Fruit fly (Drosophila melanogaster): Measurements from ENCODE around the gene CG6793.

The CG6793 gene

DNA sequence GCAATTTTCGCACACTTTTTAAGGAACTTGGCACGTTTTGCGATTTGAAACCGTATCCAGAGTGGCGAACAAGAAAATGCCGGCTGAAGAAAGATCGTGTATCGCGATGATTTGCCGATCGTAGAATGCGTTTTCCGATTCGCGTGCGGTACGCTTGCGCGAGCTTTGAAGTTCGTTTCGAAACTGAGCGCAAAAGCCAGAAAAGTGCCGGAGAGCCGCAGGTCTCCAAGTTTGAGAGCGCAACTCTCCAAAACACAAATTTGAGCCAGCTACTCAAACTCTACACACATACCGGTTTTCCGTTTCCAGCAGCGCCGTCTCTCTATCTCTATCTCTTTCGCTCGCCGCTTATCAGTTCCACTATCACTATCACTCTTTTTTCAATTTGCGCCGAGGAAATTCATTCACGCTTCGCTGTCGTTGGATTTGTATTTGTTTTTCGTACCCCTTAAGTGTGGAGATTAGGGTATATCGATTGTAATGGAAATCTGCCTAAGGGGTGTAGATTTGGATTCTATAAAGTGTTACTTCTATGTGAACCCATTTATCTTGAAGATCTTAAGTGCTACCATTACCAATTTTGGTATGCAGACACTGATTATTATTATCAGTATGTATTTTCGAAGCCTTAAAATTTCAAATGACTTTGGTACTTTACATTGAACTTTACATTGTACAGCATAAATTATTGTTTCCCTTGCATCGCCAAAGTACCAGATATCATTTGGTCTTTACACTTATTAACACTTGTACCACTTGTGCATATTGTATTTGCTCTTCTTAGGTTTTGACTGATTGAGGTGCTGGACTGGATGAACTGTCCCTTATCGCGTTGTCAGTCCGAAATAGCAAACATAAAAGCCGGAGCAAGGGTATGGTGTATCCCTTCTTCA, 14.3 kb downstream of the CG6793 start (continued):
- TF ChIP-seq CG13424 (tag; optimal IDR thresholded peaks at IDR 0.05) (peak; percentile 62), MBD-R2 (GFP tag; IDR thresholded peaks at IDR 0.05) (no peak), ham (GFP tag; IDR thresholded peaks at IDR 0.05) (no peak), Eip74EF (GFP tag; optimal IDR thresholded peaks at IDR 0.05) (peak in 1 of 2 experiments; percentile 54), crc (GFP tag; optimal IDR thresholded peaks at IDR 0.05) (peak; percentile 50), croc (GFP tag; conservative IDR thresholded peaks at IDR 0.05) (peak; percentile 63), CG2129 (GFP tag; IDR thresholded peaks at IDR 0.05; ENCODE audit: partially characterized antibody) (no peak), da (GFP tag; optimal IDR thresholded peaks at IDR 0.05) (no peak), so (GFP tag; IDR thresholded peaks at IDR 0.05) (peak; percentile 30; the same call in 1 of the 3 replicates), z (GFP tag; IDR thresholded peaks at IDR 0.05) (peak; percentile 64; the same call in 1 of the 3 replicates), tap (tag; optimal IDR thresholded peaks at IDR 0.05) (peak; percentile 47), cwo (GFP tag; optimal IDR thresholded peaks at IDR 0.05) (peak; percentile 72), CG16815 (GFP tag; optimal IDR thresholded peaks at IDR 0.05) (peak; percentile 64), CG10267 (tag; optimal IDR thresholded peaks at IDR 0.05) (peak; percentile 77), CG11723 (GFP tag; optimal IDR thresholded peaks at IDR 0.05) (peak; percentile 44), CG6654 (GFP tag; optimal IDR thresholded peaks at IDR 0.05) (peak; percentile 36), lmd (GFP tag; IDR thresholded peaks at IDR 0.05) (peak; percentile 70), CG11560 (tag; IDR thresholded peaks at IDR 0.05) (0 out of 3 replicates have a peak, but pooled peaks have one; percentile 60), Poxn (GFP tag; IDR thresholded peaks at IDR 0.05) (no peak), CG34224 (GFP tag; IDR thresholded peaks at IDR 0.05; ENCODE audit: partially characterized antibody) (peak; percentile 42; the same call in 1 of the 3 replicates), Neu2 (GFP tag; optimal IDR thresholded peaks at IDR 0.05; ENCODE audit: borderline replicate concordance) (peak; percentile 10), dpn (GFP tag; optimal IDR thresholded peaks at IDR 0.05) (peak; percentile 60 to 70), Stat92E (GFP tag; optimal IDR thresholded peaks at IDR 0.05) (no peak), CG18599 (GFP tag; optimal IDR thresholded peaks at IDR 0.05) (peak; percentile 81)

dm6 chr3L:12057585-12057984, 15.4 kb downstream of the CG6793 start:
- no peak for TF ChIP-seq eve (GFP tag; optimal IDR thresholded peaks at IDR 0.05)
- no peak for TF ChIP-seq Gsc (GFP tag; IDR thresholded peaks at IDR 0.05)
- no peak for TF ChIP-seq mld (GFP tag; IDR thresholded peaks at IDR 0.05; ENCODE audit: partially characterized antibody)
- no peak for TF ChIP-seq Lpt (GFP tag; optimal IDR thresholded peaks at IDR 0.05)
- no peak for TF ChIP-seq CG8290 (GFP tag; optimal IDR thresholded peaks at IDR 0.05)
- TF ChIP-seq CG8290 (tag; optimal IDR thresholded peaks at IDR 0.05): no peak
- TF ChIP-seq yki (optimal IDR thresholded peaks at IDR 0.05): no peak
- TF ChIP-seq CG34224 (GFP tag; IDR thresholded peaks at IDR 0.05; ENCODE audit: partially characterized antibody): no peak
- no peak for TF ChIP-seq Sry-δ (GFP tag; optimal IDR thresholded peaks at IDR 0.05)
- no peak for TF ChIP-seq gem (tag; optimal IDR thresholded peaks at IDR 0.05)
- TF ChIP-seq CG18599 (GFP tag; optimal IDR thresholded peaks at IDR 0.05): peak; percentile 1
- TF ChIP-seq ranshi (GFP tag; IDR thresholded peaks at IDR 0.05): no peak
- no peak for TF ChIP-seq corto (GFP tag; optimal IDR thresholded peaks at IDR 0.05)
- peak; percentile 72; the same call in 1 of the 4 replicates for TF ChIP-seq chinmo (GFP tag; IDR thresholded peaks at IDR 0.05; ENCODE audit: partially characterized antibody)
- no peak for TF ChIP-seq CG11723 (GFP tag; optimal IDR thresholded peaks at IDR 0.05)
- TF ChIP-seq CG30020 (tag; optimal IDR thresholded peaks at IDR 0.05): no peak
- no peak for TF ChIP-seq salm (tag; optimal IDR thresholded peaks at IDR 0.05)
- TF ChIP-seq crol (GFP tag; IDR thresholded peaks at IDR 0.05): peak; percentile 81
- peak; percentile 6 for TF ChIP-seq CG15269 (tag; optimal IDR thresholded peaks at IDR 0.05)
- no peak for TF ChIP-seq CG10431 (GFP tag; optimal IDR thresholded peaks at IDR 0.05)
- no peak for TF ChIP-seq ssp (GFP tag; IDR thresholded peaks at IDR 0.05)
- no peak for TF ChIP-seq CG1832 (GFP tag; optimal IDR thresholded peaks at IDR 0.05)
- no peak for TF ChIP-seq CG13123 (GFP tag; optimal IDR thresholded peaks at IDR 0.05)
- no peak for TF ChIP-seq vvl (GFP tag; IDR thresholded peaks at IDR 0.05)
- no peak for TF ChIP-seq lbe (GFP tag; optimal IDR thresholded peaks at IDR 0.05)
- no peak for TF ChIP-seq NFAT (GFP tag; IDR thresholded peaks at IDR 0.05)
- no peak for TF ChIP-seq CG9876 (GFP tag; optimal IDR thresholded peaks at IDR 0.05)
- TF ChIP-seq ash1 (GFP tag; optimal IDR thresholded peaks at IDR 0.05): no peak
